Worm (Caenorhabditis elegans) whole organism, young adult: Measurements from ENCODE around the gene idi-1.

ENCODE experiments used
- ama-1 ChIP-seq, 3 experiments: fragments of 150-350 bp in 1 of 3; sonication (generic microtip) in 2 of 3; optimal IDR thresholded peaks; 2 replicates each; lab custom pipeline; 2014 to 2018; ENCODE audit warnings: missing biosample characterization in 2 of 3, missing genetic modification characterization in 2 of 3, missing genetic modification reagents in 2 of 3
- dpff-1 ChIP-seq: sonication (generic microtip); optimal IDR thresholded peaks from 2 replicates; lab custom pipeline; 2017; ENCODE audit warnings: mild to moderate bottlenecking, missing genetic modification characterization, missing compliant biosample characterization
- gei-17 ChIP-seq: fragments of 200-800 bp; sonication (Bioruptor generic); optimal IDR thresholded peaks from 2 replicates; lab custom pipeline; 2018; ENCODE audit warnings: mild to moderate bottlenecking, missing genetic modification characterization, missing compliant biosample characterization
- hrde-1 ChIP-seq: sonication (generic microtip); optimal IDR thresholded peaks from 2 replicates; lab custom pipeline; 2016; ENCODE audit warnings: missing genetic modification characterization, mild to moderate bottlenecking, missing compliant biosample characterization, moderate library complexity, missing genotype, missing genetic modification reagents, borderline replicate concordance
- nfya-2 ChIP-seq: fragments of 200-800 bp; sonication (Bioruptor generic); IDR thresholded peaks from 2 replicates; pipeline ENCODE4 v1.3.6; 2022; ENCODE audit warnings: missing genetic modification reagents, missing genetic modification characterization, missing compliant biosample characterization
- pha-4 ChIP-seq: fragments of 150-350 bp; sonication (generic microtip); optimal IDR thresholded peaks from 2 replicates; lab custom pipeline; 2014; ENCODE audit warnings: missing biosample characterization, missing genetic modification reagents, missing genetic modification characterization
- tbx-9 ChIP-seq: sonication (generic microtip); optimal IDR thresholded peaks from 2 replicates; lab custom pipeline; 2016; ENCODE audit warnings: borderline replicate concordance, missing genetic modification characterization, inconsistent platforms, missing compliant biosample characterization
- unc-130 ChIP-seq: sonication (generic microtip); optimal IDR thresholded peaks from 2 replicates; lab custom pipeline; 2016; ENCODE audit warnings: missing genetic modification reagents, missing genetic modification characterization, missing compliant biosample characterization

DNA sequence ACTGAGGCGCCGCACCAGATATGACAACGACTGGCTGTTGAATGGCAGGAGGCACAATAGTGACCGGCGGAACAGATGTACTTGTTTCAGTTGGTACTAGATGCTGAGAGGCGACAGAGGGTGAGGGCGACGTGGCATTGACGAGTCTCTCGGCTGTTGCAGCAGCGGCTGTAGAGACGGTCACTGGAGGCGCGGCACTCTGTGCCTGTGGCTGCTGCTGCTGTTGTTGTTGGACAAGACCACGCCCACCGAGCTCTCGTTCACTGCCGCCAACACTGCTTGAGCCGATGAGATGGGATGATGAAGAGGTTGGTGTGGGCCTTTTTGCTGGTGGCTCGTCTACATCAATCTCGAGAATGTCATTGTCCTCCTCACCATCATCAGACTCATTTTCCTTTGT, 25.6 kb downstream of the idi-1 start:
- TF ChIP-seq tbx-9 (tag; lab: Kevin White, UChicago) (no peak), dpff-1 (tag; lab: Kevin White, UChicago) (no peak), ama-1 (optimal IDR thresholded peaks at IDR 0.05; lab: Kevin White, UChicago) (no peak), ama-1 (GFP tag; optimal IDR thresholded peaks at IDR 0.05; lab: Kevin White, UChicago) (no peak), nfya-2 (GFP tag; lab: Robert Waterston, UW) (no peak), gei-17 (GFP tag; lab: Kevin White, UChicago) (no peak), pha-4 (tag; lab: Kevin White, UChicago) (no peak), hrde-1 (tag; lab: Kevin White, UChicago) (no peak), unc-130 (GFP tag; lab: Kevin White, UChicago) (no peak)
